Worm (Caenorhabditis elegans) whole organism, late embryonic: ENCODE data around the gene col-36.

Experiments
- C38D4.7 ChIP-seq: fragments of 200-800 bp; sonication (Bioruptor generic); optimal IDR thresholded peaks from 2 replicates; lab custom pipeline; 2018; ENCODE audit warnings: mild to moderate bottlenecking, missing genetic modification characterization, moderate library complexity, missing compliant biosample characterization
- F13H6.1 ChIP-seq: sonication (generic microtip); optimal IDR thresholded peaks from 2 replicates; lab custom pipeline; 2016; ENCODE audit warnings: missing genetic modification characterization, missing compliant biosample characterization
- K02D7.2 ChIP-seq: sonication (generic microtip); optimal IDR thresholded peaks from 2 replicates; lab custom pipeline; 2017; ENCODE audit warnings: mild to moderate bottlenecking, missing genetic modification characterization, missing compliant biosample characterization
- T23F11.4 ChIP-seq: fragments of 200-800 bp; sonication (Bioruptor generic); optimal IDR thresholded peaks from 2 replicates; lab custom pipeline; 2018; ENCODE audit warnings: mild to moderate bottlenecking, missing genetic modification characterization, missing compliant biosample characterization
- Y22D7AL.16 ChIP-seq: sonication (generic microtip); optimal IDR thresholded peaks from 2 replicates; lab custom pipeline; 2016; ENCODE audit warnings: missing genetic modification characterization, missing compliant biosample characterization
- ahr-1 ChIP-seq: sonication (generic microtip); optimal IDR thresholded peaks from 2 replicates; lab custom pipeline; 2016; ENCODE audit warnings: missing genetic modification characterization, missing compliant biosample characterization
- ama-1 ChIP-seq: fragments of 150-350 bp; optimal IDR thresholded peaks from 2 replicates; lab custom pipeline; 2014
- ceh-18 ChIP-seq: sonication (generic microtip); optimal IDR thresholded peaks from 2 replicates; lab custom pipeline; 2016; ENCODE audit warnings: missing genetic modification characterization, missing compliant biosample characterization
- ceh-30 ChIP-seq: fragments of 150-350 bp; optimal IDR thresholded peaks from 2 replicates; lab custom pipeline; 2014; ENCODE audit warnings: missing biosample characterization, missing genetic modification characterization
- ceh-31 ChIP-seq: sonication (generic microtip); optimal IDR thresholded peaks from 2 replicates; lab custom pipeline; 2016; ENCODE audit warnings: missing genetic modification characterization, missing compliant biosample characterization
- ceh-34 ChIP-seq: sonication (generic microtip); optimal IDR thresholded peaks from 2 replicates; lab custom pipeline; 2016; ENCODE audit warnings: mild to moderate bottlenecking, missing genetic modification characterization, missing compliant biosample characterization
- ceh-48 ChIP-seq: sonication (generic microtip); optimal IDR thresholded peaks from 2 replicates; lab custom pipeline; 2016; ENCODE audit warnings: missing genetic modification characterization, inconsistent platforms, missing compliant biosample characterization
- ceh-6 ChIP-seq: fragments of 200-800 bp; sonication (Bioruptor generic); optimal IDR thresholded peaks from 2 replicates; lab custom pipeline; 2018; ENCODE audit warnings: mild to moderate bottlenecking, missing genetic modification characterization, missing compliant biosample characterization
- ceh-9 ChIP-seq: sonication (generic microtip); optimal IDR thresholded peaks from 2 replicates; lab custom pipeline; 2016; ENCODE audit warnings: mild to moderate bottlenecking, missing genetic modification characterization, inconsistent platforms, missing compliant biosample characterization
- che-1 ChIP-seq: sonication (generic microtip); optimal IDR thresholded peaks from 2 replicates; lab custom pipeline; 2016; ENCODE audit warnings: mild to moderate bottlenecking, missing genetic modification characterization, missing compliant biosample characterization
- dmd-4 ChIP-seq: sonication (generic microtip); optimal IDR thresholded peaks from 2 replicates; lab custom pipeline; 2016; ENCODE audit warnings: borderline replicate concordance, missing genetic modification characterization, missing compliant biosample characterization
- dve-1 ChIP-seq: sonication (generic microtip); optimal IDR thresholded peaks from 2 replicates; lab custom pipeline; 2017; ENCODE audit warnings: antibody characterized with exemption, mild to moderate bottlenecking, missing genetic modification characterization, missing compliant biosample characterization
- elt-2 ChIP-seq: sonication (generic microtip); optimal IDR thresholded peaks from 2 replicates; lab custom pipeline; 2016; ENCODE audit warnings: missing genetic modification reagents, missing genetic modification characterization, missing compliant biosample characterization
- ets-4 ChIP-seq: sonication (generic microtip); optimal IDR thresholded peaks from 2 replicates; lab custom pipeline; 2016; ENCODE audit warnings: missing genetic modification characterization, missing compliant biosample characterization
- fkh-10 ChIP-seq: fragments of 150-350 bp; optimal IDR thresholded peaks from 2 replicates; lab custom pipeline; 2014; ENCODE audit warnings: missing biosample characterization, missing genetic modification reagents, missing genetic modification characterization
- gmeb-2 ChIP-seq: sonication (generic microtip); optimal IDR thresholded peaks from 2 replicates; lab custom pipeline; 2016; ENCODE audit warnings: missing genetic modification characterization, inconsistent platforms, missing compliant biosample characterization
- hlh-15 ChIP-seq: sonication (generic microtip); optimal IDR thresholded peaks from 2 replicates; lab custom pipeline; 2016; ENCODE audit warnings: missing genetic modification characterization, missing compliant biosample characterization
- hlh-6 ChIP-seq: sonication (generic microtip); optimal IDR thresholded peaks from 2 replicates; lab custom pipeline; 2016; ENCODE audit warnings: missing genotype, missing genetic modification characterization, missing compliant biosample characterization
- hlh-8 ChIP-seq: sonication (generic microtip); optimal IDR thresholded peaks from 2 replicates; lab custom pipeline; 2016; ENCODE audit warnings: missing genotype, missing genetic modification characterization, missing compliant biosample characterization
- lin-11 ChIP-seq: fragments of 200-800 bp; sonication (Bioruptor generic); optimal IDR thresholded peaks from 2 replicates; lab custom pipeline; 2018; ENCODE audit warnings: mild to moderate bottlenecking, missing genetic modification characterization, missing compliant biosample characterization
- mec-3 ChIP-seq: sonication (generic microtip); optimal IDR thresholded peaks from 2 replicates; lab custom pipeline; 2016; ENCODE audit warnings: borderline replicate concordance, missing genetic modification characterization, missing compliant biosample characterization
- nhr-11 ChIP-seq: fragments of 150-350 bp; optimal IDR thresholded peaks from 2 replicates; lab custom pipeline; 2014; ENCODE audit warnings: missing biosample characterization, missing genetic modification characterization
- npax-4 ChIP-seq: sonication (generic microtip); optimal IDR thresholded peaks from 2 replicates; lab custom pipeline; 2016; ENCODE audit warnings: missing genetic modification characterization, missing compliant biosample characterization
- odd-2 ChIP-seq: sonication (generic microtip); optimal IDR thresholded peaks from 2 replicates; lab custom pipeline; 2017; ENCODE audit warnings: antibody characterized with exemption, mild to moderate bottlenecking, missing genetic modification characterization, missing compliant biosample characterization
- pax-1 ChIP-seq: fragments of 150-350 bp; optimal IDR thresholded peaks from 2 replicates; lab custom pipeline; 2014; ENCODE audit warnings: missing biosample characterization, missing genetic modification characterization
- pha-2 ChIP-seq: sonication (generic microtip); optimal IDR thresholded peaks from 2 replicates; lab custom pipeline; 2017; ENCODE audit warnings: mild to moderate bottlenecking, missing genetic modification characterization, missing compliant biosample characterization
- pros-1 ChIP-seq: fragments of 150-350 bp; optimal IDR thresholded peaks from 2 replicates; lab custom pipeline; 2014; ENCODE audit warnings: missing biosample characterization, missing genetic modification reagents, missing genetic modification characterization
- ref-2 ChIP-seq: sonication (generic microtip); optimal IDR thresholded peaks from 2 replicates; lab custom pipeline; 2016; ENCODE audit warnings: missing genetic modification characterization, missing compliant biosample characterization
- sox-4 ChIP-seq: sonication (generic microtip); optimal IDR thresholded peaks from 2 replicates; lab custom pipeline; 2017; ENCODE audit warnings: mild to moderate bottlenecking, missing genetic modification characterization, inconsistent platforms, missing compliant biosample characterization
- syd-9 ChIP-seq: sonication (generic microtip); optimal IDR thresholded peaks from 2 replicates; lab custom pipeline; 2016; ENCODE audit warnings: mild to moderate bottlenecking, missing genetic modification characterization, moderate library complexity, missing compliant biosample characterization
- tbx-2 ChIP-seq: sonication (generic microtip); optimal IDR thresholded peaks from 2 replicates; lab custom pipeline; 2016; ENCODE audit warnings: missing genetic modification characterization, missing compliant biosample characterization
- ttx-3 ChIP-seq: sonication (generic microtip); optimal IDR thresholded peaks from 2 replicates; lab custom pipeline; 2016; ENCODE audit warnings: missing genetic modification reagents, missing genetic modification characterization, missing compliant biosample characterization
- unc-55 ChIP-seq: sonication (generic microtip); optimal IDR thresholded peaks from 2 replicates; lab custom pipeline; 2017; ENCODE audit warnings: missing biosample characterization, missing genetic modification reagents, missing genetic modification characterization
- unc-86 ChIP-seq: sonication (generic microtip); optimal IDR thresholded peaks from 2 replicates; lab custom pipeline; 2016; ENCODE audit warnings: missing genetic modification characterization, missing compliant biosample characterization
- ztf-16 ChIP-seq: sonication (generic microtip); optimal IDR thresholded peaks from 2 replicates; lab custom pipeline; 2017; ENCODE audit warnings: missing genetic modification characterization, missing compliant biosample characterization

The col-36 gene

ce11 chrII:7171305-7171998 is 2.8 kb upstream of the col-36 start, which contains the start of gene dyf-13:
Gene dyf-13 (minus strand): TSS chrII:7171355.
- no peak for TF ChIP-seq unc-55 (GFP tag; lab: Kevin White, UChicago)
- TF ChIP-seq F13H6.1 (tag; lab: Kevin White, UChicago), result no peak
- TF ChIP-seq ceh-48, result no peak
- TF ChIP-seq npax-4 (tag; lab: Kevin White, UChicago), result no peak
- TF ChIP-seq ceh-18 (tag; lab: Kevin White, UChicago), result no peak
- TF ChIP-seq ahr-1 (tag; lab: Kevin White, UChicago), result no peak
- no peak for TF ChIP-seq pax-1 (tag; lab: Kevin White, UChicago)
- TF ChIP-seq pros-1 (tag; lab: Kevin White, UChicago), result no peak

DNA sequence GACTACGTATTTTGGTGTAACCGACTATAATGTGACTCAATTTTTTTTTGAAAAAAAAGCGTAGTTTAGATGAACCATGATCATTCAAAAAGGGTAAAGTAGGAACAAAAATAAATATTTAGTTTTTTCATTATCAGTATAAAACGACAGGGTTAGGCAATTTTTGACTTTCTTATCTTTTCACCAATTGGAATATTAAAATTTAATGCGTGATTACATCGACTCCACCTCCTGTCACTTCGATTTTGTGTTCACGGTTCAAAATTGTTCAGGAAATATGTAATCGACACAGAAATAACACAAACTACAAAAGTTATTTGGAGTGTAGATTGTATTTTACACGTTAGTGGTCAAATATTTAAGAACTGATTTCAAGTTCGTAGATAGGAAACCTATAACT is 1.8 kb downstream of the col-36 start:
- TF ChIP-seq gmeb-2 (no peak), mec-3 (tag; lab: Kevin White, UChicago) (no peak), ceh-34 (tag; lab: Kevin White, UChicago) (no peak), ceh-18 (tag; lab: Kevin White, UChicago) (no peak), pha-2 (tag; lab: Kevin White, UChicago) (no peak), fkh-10 (GFP tag; lab: Kevin White, UChicago) (no peak), lin-11 (tag; lab: Kevin White, UChicago) (no peak), C38D4.7 (GFP tag; lab: Kevin White, UChicago) (no peak), elt-2 (no peak), che-1 (no peak), syd-9 (no peak)

DNA sequence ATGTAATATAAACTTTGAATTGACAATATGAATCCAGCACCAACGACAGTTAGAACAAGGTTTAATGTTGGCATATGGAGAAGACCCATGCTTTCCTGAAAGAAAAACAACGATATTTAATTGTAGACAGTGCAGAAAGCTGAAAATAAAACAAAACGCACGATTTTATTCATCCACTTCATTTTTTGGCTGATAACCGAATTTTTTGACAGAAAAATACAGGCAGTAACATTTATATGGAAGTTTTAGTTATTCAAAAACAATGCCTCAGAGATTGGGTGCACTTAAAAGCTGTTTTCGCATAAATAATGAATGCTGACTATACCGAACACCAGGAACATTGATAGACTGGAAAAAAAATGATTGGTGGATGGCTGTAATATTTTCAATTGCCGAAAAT is 2.9 kb downstream of the col-36 start, which contains the start of gene mfsd-13.2:
mfsd-13.2 (minus strand) TSS at position 101 of the 400 bp plus-strand sequence.
- no peak for TF ChIP-seq gmeb-2
- no peak for TF ChIP-seq sox-4 (tag; lab: Kevin White, UChicago)
- no peak for TF ChIP-seq ceh-31
- no peak for TF ChIP-seq ttx-3 (tag; lab: Kevin White, UChicago)
- no peak for TF ChIP-seq ceh-34 (tag; lab: Kevin White, UChicago)
- no peak for TF ChIP-seq T23F11.4 (GFP tag; lab: Kevin White, UChicago)
- no peak for TF ChIP-seq unc-86 (tag; lab: Kevin White, UChicago)
- TF ChIP-seq ama-1 (lab: Kevin White, UChicago), result no peak
- no peak for TF ChIP-seq hlh-8
- TF ChIP-seq dve-1 (tag; lab: Kevin White, UChicago), result no peak
- TF ChIP-seq dmd-4, result no peak
- TF ChIP-seq ref-2 (tag; lab: Kevin White, UChicago), result no peak
- no peak for TF ChIP-seq pros-1 (tag; lab: Kevin White, UChicago)
- no peak for TF ChIP-seq K02D7.2 (tag; lab: Kevin White, UChicago)
- TF ChIP-seq syd-9, result no peak
- no peak for TF ChIP-seq ahr-1 (tag; lab: Kevin White, UChicago)
- no peak for TF ChIP-seq odd-2 (tag; lab: Kevin White, UChicago)

ce11 chrII:7161512-7161911 is 7.1 kb downstream of the col-36 start, which contains the start of gene C27H5.12:
Gene C27H5.12 (minus strand): TSS chrII:7161612.
- TF ChIP-seq ceh-9 (tag; lab: Kevin White, UChicago) (no peak), ets-4 (tag; lab: Kevin White, UChicago) (no peak), lin-11 (tag; lab: Kevin White, UChicago) (no peak), ama-1 (lab: Kevin White, UChicago) (no peak), C38D4.7 (GFP tag; lab: Kevin White, UChicago) (no peak), ztf-16 (tag; lab: Kevin White, UChicago) (no peak), pros-1 (tag; lab: Kevin White, UChicago) (no peak), hlh-6 (no peak), tbx-2 (no peak), nhr-11 (no peak), ceh-6 (GFP tag; lab: Kevin White, UChicago) (no peak), Y22D7AL.16 (tag; lab: Kevin White, UChicago) (no peak), dve-1 (tag; lab: Kevin White, UChicago) (no peak), elt-2 (no peak), ref-2 (tag; lab: Kevin White, UChicago) (no peak), ceh-30 (tag; lab: Kevin White, UChicago) (no peak), F13H6.1 (tag; lab: Kevin White, UChicago) (no peak), hlh-15 (tag; lab: Kevin White, UChicago) (no peak), gmeb-2 (no peak)
